Fruit fly (Drosophila melanogaster): ENCODE data around the gene Nckx30C.

dm6 chr2L:9734134-9734533 is 12.2 kb downstream of the Nckx30C start:
- TF ChIP-seq Hr39 (GFP tag; optimal IDR thresholded peaks at IDR 0.05) (no peak), Blimp-1 (GFP tag; optimal IDR thresholded peaks at IDR 0.05) (no peak), Sox102F (GFP tag; optimal IDR thresholded peaks at IDR 0.05) (no peak), dsx (GFP tag; optimal IDR thresholded peaks at IDR 0.05; ENCODE audit: poor library complexity, severe bottlenecking) (no peak), vri (GFP tag; optimal IDR thresholded peaks at IDR 0.05) (no peak), salr (GFP tag; optimal IDR thresholded peaks at IDR 0.05) (peak in 1 of 2 experiments; percentile 28), svp (GFP tag) (no peak), CG6163 (GFP tag; IDR thresholded peaks at IDR 0.05) (peak; percentile 44; the same call in 1 of the 3 replicates), Ets21C (GFP tag; optimal IDR thresholded peaks at IDR 0.05) (no peak)

Measured in whole organism, prepupa.